Fruit fly (Drosophila melanogaster) whole organism, embryonic: ENCODE results near the gene SpdS.

Experiments
- Adf1 ChIP-seq: fragments of 200-800 bp; sonication (Bioruptor generic); IDR thresholded peaks from 2 replicates; pipeline ENCODE4 v1.3.6; 2022; ENCODE audit warnings: missing biosample characterization, missing genetic modification characterization
- Atf3 ChIP-seq: fragments of 200-800 bp; sonication (Bioruptor generic); optimal IDR thresholded peaks from 3 replicates; lab custom pipeline; 2016; ENCODE audit warnings: missing biosample characterization, missing genetic modification characterization
- CG10209 ChIP-seq: fragments of 200-800 bp; sonication (Bioruptor generic); optimal IDR thresholded peaks from 3 replicates; lab custom pipeline; 2017; ENCODE audit warnings: missing biosample characterization, mild to moderate bottlenecking, missing genetic modification characterization, missing genetic modification reagents
- CG10267 ChIP-seq: fragments of 200-800 bp; sonication (Bioruptor generic); optimal IDR thresholded peaks from 2 replicates; lab custom pipeline; 2018; ENCODE audit warnings: missing biosample characterization, mild to moderate bottlenecking, missing genetic modification characterization, moderate library complexity
- CG11247 ChIP-seq: fragments of 200-800 bp; sonication (Bioruptor generic); IDR thresholded peaks from 2 replicates; pipeline ENCODE4 v1.3.6; 2022; ENCODE audit warnings: missing biosample characterization, missing genetic modification characterization
- CG11695 ChIP-seq: fragments of 200-800 bp; sonication (Bioruptor generic); IDR thresholded peaks from 3 replicates; pipeline ENCODE4 v1.3.6; 2022; ENCODE audit warnings: missing biosample characterization, missing genetic modification characterization
- CG12659 ChIP-seq: fragments of 200-800 bp; sonication (Bioruptor generic); optimal IDR thresholded peaks from 3 replicates; lab custom pipeline; 2017; ENCODE audit warnings: mild to moderate bottlenecking, missing biosample characterization, missing genetic modification reagents, missing genetic modification characterization
- CG13894 ChIP-seq: fragments of 200-800 bp; sonication (Bioruptor generic); optimal IDR thresholded peaks from 3 replicates; lab custom pipeline; 2018; ENCODE audit warnings: missing biosample characterization, mild to moderate bottlenecking, missing genetic modification characterization, moderate library complexity
- CG1647 ChIP-seq: fragments of 200-800 bp; sonication (Bioruptor generic); optimal IDR thresholded peaks from 3 replicates; lab custom pipeline; 2016; ENCODE audit warnings: missing biosample characterization, missing genetic modification characterization
- CG16815 ChIP-seq: fragments of 200-800 bp; sonication (Bioruptor generic); optimal IDR thresholded peaks from 3 replicates; lab custom pipeline; 2017; ENCODE audit warnings: missing biosample characterization, mild to moderate bottlenecking, missing genetic modification characterization
- CG17186 ChIP-seq: fragments of 200-800 bp; sonication (Bioruptor generic); optimal IDR thresholded peaks from 3 replicates; lab custom pipeline; 2017; ENCODE audit warnings: missing biosample characterization, missing genetic modification reagents, missing genetic modification characterization
- CG17802 ChIP-seq: fragments of 200-800 bp; sonication (Bioruptor generic); optimal IDR thresholded peaks from 2 replicates; lab custom pipeline; 2018; ENCODE audit warnings: missing biosample characterization, mild to moderate bottlenecking, missing genetic modification characterization, moderate library complexity
- CG17829 ChIP-seq: fragments of 200-800 bp; optimal IDR thresholded peaks from 2 replicates; lab custom pipeline; 2019; ENCODE audit warnings: missing biosample characterization, mild to moderate bottlenecking, missing genetic modification characterization, moderate library complexity
- CG1832 ChIP-seq: fragments of 200-800 bp; sonication (Bioruptor generic); optimal IDR thresholded peaks from 2 replicates; lab custom pipeline; 2017; ENCODE audit warnings: missing biosample characterization, mild to moderate bottlenecking, missing genetic modification characterization, inconsistent platforms
- CG4424 ChIP-seq: fragments of 200-800 bp; sonication (Bioruptor generic); optimal IDR thresholded peaks from 3 replicates; lab custom pipeline; 2016; ENCODE audit warnings: missing biosample characterization, missing genetic modification characterization
- CG6254 ChIP-seq: fragments of 200-800 bp; sonication (Bioruptor generic); optimal IDR thresholded peaks from 3 replicates; lab custom pipeline; 2017; ENCODE audit warnings: mild to moderate bottlenecking, missing biosample characterization, missing genetic modification reagents, missing genetic modification characterization
- CG8388 ChIP-seq: fragments of 200-800 bp; sonication (Bioruptor generic); optimal IDR thresholded peaks from 2 replicates; lab custom pipeline; 2019; ENCODE audit warnings: missing biosample characterization, mild to moderate bottlenecking, missing genetic modification characterization, moderate library complexity
- CG9437 ChIP-seq: fragments of 200-800 bp; sonication (Bioruptor generic); optimal IDR thresholded peaks from 2 replicates; lab custom pipeline; 2018; ENCODE audit warnings: missing biosample characterization, mild to moderate bottlenecking, missing genetic modification characterization
- CG9932 ChIP-seq: fragments of 200-800 bp; sonication (Bioruptor generic); IDR thresholded peaks from 2 replicates; pipeline ENCODE4 v1.3.6; 2022; ENCODE audit warnings: missing biosample characterization, missing genetic modification characterization
- CkIIα-i1 ChIP-seq: fragments of 200-800 bp; sonication (Bioruptor generic); IDR thresholded peaks from 2 replicates; pipeline ENCODE4 v1.3.6; 2022; ENCODE audit warnings: missing biosample characterization, missing genetic modification characterization
- Deaf1 ChIP-seq: fragments of 200-800 bp; optimal IDR thresholded peaks from 3 replicates; lab custom pipeline; 2019; ENCODE audit warnings: missing biosample characterization, mild to moderate bottlenecking, missing genetic modification characterization, moderate library complexity
- Doc2 ChIP-seq: fragments of 200-800 bp; sonication (Bioruptor generic); IDR thresholded peaks from 2 replicates; pipeline ENCODE4 v1.3.6; 2022; ENCODE audit warnings: missing biosample characterization, missing genetic modification characterization
- E2f1 ChIP-seq: fragments of 200-800 bp; sonication (Bioruptor generic); IDR thresholded peaks from 2 replicates; pipeline ENCODE4 v1.3.6; 2022; ENCODE audit warnings: missing biosample characterization, missing genetic modification characterization
- Ets65A ChIP-seq: fragments of 200-800 bp; sonication (Bioruptor generic); peaks from one replicate; lab custom pipeline; 2016; ENCODE audit warnings: missing biosample characterization, missing genetic modification characterization
- Gug ChIP-seq: fragments of 200-800 bp; sonication (Bioruptor generic); IDR thresholded peaks from 4 replicates; pipeline ENCODE4 v1.3.6; 2022; ENCODE audit warnings: missing biosample characterization, missing genetic modification characterization
- H15 ChIP-seq: fragments of 200-800 bp; sonication (Bioruptor generic); IDR thresholded peaks from 3 replicates; pipeline ENCODE4 v1.3.6; 2022; ENCODE audit warnings: missing biosample characterization, missing genetic modification characterization
- HmgD ChIP-seq: fragments of 200-800 bp; sonication (Bioruptor generic); optimal IDR thresholded peaks from 3 replicates; lab custom pipeline; 2016; ENCODE audit warnings: missing biosample characterization, missing genetic modification characterization
- Hr78 ChIP-seq, 2 experiments: fragments of 200-800 bp in 1 of 2; fragments of >200 bp in 1 of 2; sonication (Bioruptor generic) in 1 of 2; optimal IDR thresholded peaks; 2 replicates each; lab custom pipeline; 2017 to 2019; ENCODE audit warnings: missing biosample characterization in 2 of 2, missing genetic modification characterization in 2 of 2, mild to moderate bottlenecking in 1 of 2, moderate library complexity in 1 of 2
- Lhr ChIP-seq: fragments of 200-800 bp; sonication (Bioruptor generic); optimal IDR thresholded peaks from 3 replicates; lab custom pipeline; 2017; ENCODE audit warnings: mild to moderate bottlenecking, missing biosample characterization, missing genetic modification reagents, missing genetic modification characterization
- Lim3 ChIP-seq: fragments of 200-800 bp; sonication (Bioruptor generic); IDR thresholded peaks from 2 replicates; pipeline ENCODE4 v1.3.6; 2022; ENCODE audit warnings: missing biosample characterization, missing genetic modification characterization
- Med ChIP-seq: fragments of 200-800 bp; sonication (Bioruptor generic); peaks from one replicate; lab custom pipeline; 2016; ENCODE audit warnings: missing biosample characterization, missing genetic modification characterization, mild to moderate bottlenecking, inconsistent platforms, moderate library complexity
- NfI ChIP-seq: fragments of 200-800 bp; sonication (Bioruptor generic); optimal IDR thresholded peaks from 3 replicates; lab custom pipeline; 2018; ENCODE audit warnings: missing biosample characterization, mild to moderate bottlenecking, missing genetic modification characterization, moderate library complexity
- Poxn ChIP-seq: fragments of 200-800 bp; sonication (Bioruptor generic); IDR thresholded peaks from 2 replicates; pipeline ENCODE4 v1.3.6; 2022; ENCODE audit warnings: missing biosample characterization, missing genetic modification characterization
- az2 ChIP-seq: fragments of 200-800 bp; sonication (Bioruptor generic); optimal IDR thresholded peaks from 3 replicates; lab custom pipeline; 2016; ENCODE audit warnings: missing biosample characterization, missing genetic modification characterization
- dm ChIP-seq: fragments of 200-800 bp; sonication (Bioruptor generic); optimal IDR thresholded peaks from 3 replicates; lab custom pipeline; 2016; ENCODE audit warnings: missing biosample characterization, missing genetic modification characterization
- emc ChIP-seq: fragments of 200-800 bp; sonication (Bioruptor generic); optimal IDR thresholded peaks from 2 replicates; lab custom pipeline; 2016; ENCODE audit warnings: missing biosample characterization, missing genetic modification characterization
- eyg ChIP-seq: fragments of 200-800 bp; sonication (Bioruptor generic); optimal IDR thresholded peaks from 3 replicates; lab custom pipeline; 2016; ENCODE audit warnings: missing biosample characterization, missing genetic modification characterization
- fd96Cb ChIP-seq: fragments of 200-800 bp; sonication (Bioruptor generic); optimal IDR thresholded peaks from 2 replicates; lab custom pipeline; 2018; ENCODE audit warnings: missing biosample characterization, mild to moderate bottlenecking, missing genetic modification characterization, moderate library complexity
- grau ChIP-seq: fragments of 200-800 bp; optimal IDR thresholded peaks from 3 replicates; lab custom pipeline; 2019; ENCODE audit warnings: missing biosample characterization, mild to moderate bottlenecking, missing genetic modification characterization, moderate library complexity
- gsb-n ChIP-seq: fragments of 200-800 bp; sonication (Bioruptor generic); optimal IDR thresholded peaks from 3 replicates; lab custom pipeline; 2018; ENCODE audit warnings: missing biosample characterization, mild to moderate bottlenecking, missing genetic modification characterization
- inv ChIP-seq: fragments of 200-800 bp; sonication (Bioruptor generic); IDR thresholded peaks from 2 replicates; pipeline ENCODE4 v1.3.6; 2022; ENCODE audit warnings: missing biosample characterization, missing genetic modification characterization; ENCODE audit not compliant: partially characterized antibody
- kah ChIP-seq: fragments of 200-800 bp; sonication (Bioruptor generic); optimal IDR thresholded peaks from 2 replicates; lab custom pipeline; 2018; ENCODE audit warnings: missing biosample characterization, mild to moderate bottlenecking, missing genetic modification characterization
- lab ChIP-seq: fragments of 200-800 bp; sonication (Bioruptor generic); optimal IDR thresholded peaks from 3 replicates; lab custom pipeline; 2017; ENCODE audit warnings: missing biosample characterization, missing genetic modification characterization, mild to moderate bottlenecking, moderate library complexity, missing genetic modification reagents
- lola ChIP-seq, 3 experiments: fragments of >200 bp in 2 of 3; fragments of 200-800 bp in 1 of 3; sonication (Bioruptor generic) in 1 of 3; optimal IDR thresholded peaks; 2 replicates each; lab custom pipeline; 2017 to 2019; ENCODE audit warnings: missing biosample characterization in 3 of 3, missing genetic modification characterization in 3 of 3, mild to moderate bottlenecking in 1 of 3, moderate library complexity in 1 of 3
- oc ChIP-seq: fragments of 200-800 bp; sonication (Bioruptor generic); optimal IDR thresholded peaks from 2 replicates; lab custom pipeline; 2018; ENCODE audit warnings: missing biosample characterization, mild to moderate bottlenecking, missing genetic modification characterization, moderate library complexity
- p53 ChIP-seq: fragments of 200-800 bp; sonication (Bioruptor generic); optimal IDR thresholded peaks from 2 replicates; lab custom pipeline; 2016; ENCODE audit warnings: missing biosample characterization, missing genetic modification characterization
- pfk ChIP-seq: fragments of 200-800 bp; sonication (Bioruptor generic); optimal IDR thresholded peaks from 2 replicates; lab custom pipeline; 2018; ENCODE audit warnings: missing biosample characterization, mild to moderate bottlenecking, missing genetic modification characterization, moderate library complexity
- rib ChIP-seq: fragments of 200-800 bp; sonication (Bioruptor generic); IDR thresholded peaks from 2 replicates; pipeline ENCODE4 v1.3.6; 2022; ENCODE audit warnings: missing biosample characterization, missing genetic modification characterization
- wor ChIP-seq: fragments of 200-800 bp; sonication (Bioruptor generic); IDR thresholded peaks from 2 replicates; pipeline ENCODE4 v1.3.6; 2022; ENCODE audit warnings: missing biosample characterization, missing genetic modification characterization
- zen ChIP-seq: fragments of 200-800 bp; sonication (Bioruptor generic); optimal IDR thresholded peaks from 3 replicates; lab custom pipeline; 2018; ENCODE audit warnings: missing biosample characterization, mild to moderate bottlenecking, missing genetic modification characterization, moderate library complexity
- zfh1 ChIP-seq: fragments of 200-800 bp; sonication (Bioruptor generic); IDR thresholded peaks from 3 replicates; pipeline ENCODE4 v1.3.6; 2022; ENCODE audit warnings: missing biosample characterization, missing genetic modification characterization

SpdS gene

dm6 chr3R:9605084-9605483, 26.4 kb upstream of the SpdS start (continued):
- TF ChIP-seq wor (GFP tag; lab: Robert Waterston, UW) (no peak), CG11695 (GFP tag; lab: Robert Waterston, UW) (no peak), eyg (no peak), CG10209 (GFP tag; lab: Kevin White, UChicago) (no peak), zen (tag; lab: Kevin White, UChicago) (no peak), Adf1 (GFP tag; lab: Robert Waterston, UW) (no peak), rib (GFP tag; lab: Robert Waterston, UW) (no peak), CG9437 (GFP tag; lab: Kevin White, UChicago) (no peak), zfh1 (peak; percentile 68; the same call in 1 of the 3 replicates), HmgD (GFP tag; lab: Kevin White, UChicago) (no peak), oc (no peak), NfI (GFP tag; lab: Kevin White, UChicago) (no peak), Poxn (GFP tag; lab: Robert Waterston, UW) (no peak), lola (GFP tag; optimal IDR thresholded peaks at IDR 0.05; lab: Kevin White, UChicago) (peak in 1 of 3 experiments; percentile 71), lab (GFP tag; lab: Kevin White, UChicago) (peak; percentile 2), CG17829 (tag; lab: Kevin White, UChicago) (peak; percentile 78), CG8388 (GFP tag; lab: Kevin White, UChicago) (peak; percentile 51), emc (GFP tag; lab: Kevin White, UChicago) (no peak), grau (tag; lab: Kevin White, UChicago) (peak; percentile 28), kah (no peak), az2 (GFP tag; lab: Kevin White, UChicago) (peak; percentile 31), Lim3 (GFP tag; lab: Robert Waterston, UW) (no peak), CG1647 (GFP tag; lab: Kevin White, UChicago) (no peak), CG17802 (tag; lab: Kevin White, UChicago) (no peak), H15 (GFP tag; lab: Robert Waterston, UW) (0 out of 3 replicates have a peak, but pooled peaks have one; percentile 36), CG9932 (no peak), Atf3 (no peak), Lhr (no peak), CG16815 (GFP tag; lab: Kevin White, UChicago) (peak; percentile 20), CG4424 (GFP tag; lab: Kevin White, UChicago) (peak; percentile 67), Ets65A (GFP tag; lab: Kevin White, UChicago) (no peak), CkIIα-i1 (GFP tag; lab: Robert Waterston, UW) (no peak), E2f1 (0 out of 2 replicates have a peak, but pooled peaks have one; percentile 14), Doc2 (GFP tag; lab: Robert Waterston, UW) (no peak), Hr78 (GFP tag; optimal IDR thresholded peaks at IDR 0.05; lab: Kevin White, UChicago) (no peak), CG11247 (GFP tag; lab: Robert Waterston, UW) (no peak), gsb-n (peak; percentile 62), CG6254 (GFP tag; lab: Kevin White, UChicago) (peak; percentile 54), CG10267 (peak; percentile 52), CG1832 (GFP tag; lab: Kevin White, UChicago) (no peak), Med (peak; percentile 75), Gug (no peak), fd96Cb (tag; lab: Kevin White, UChicago) (peak; percentile 60), CG12659 (no peak), CG13894 (tag; lab: Kevin White, UChicago) (no peak), inv (GFP tag; lab: Robert Waterston, UW) (no peak), Deaf1 (no peak), pfk (GFP tag; lab: Kevin White, UChicago) (no peak), p53 (GFP tag; lab: Kevin White, UChicago) (no peak), dm (no peak), CG17186 (GFP tag; lab: Kevin White, UChicago) (no peak)
